Fruit fly (Drosophila melanogaster) whole organism, wandering third instar larva: ENCODE results near the gene CG14662.

Experiments used
- OdsH ChIP-seq: fragments of 200-800 bp; sonication (Bioruptor generic); optimal IDR thresholded peaks from 2 replicates; lab custom pipeline; 2016; ENCODE audit warnings: missing biosample characterization, mild to moderate bottlenecking, missing genetic modification characterization
- h ChIP-seq: fragments of 200-800 bp; sonication (Bioruptor generic); optimal IDR thresholded peaks from 3 replicates; lab custom pipeline; 2016; ENCODE audit warnings: missing biosample characterization, mild to moderate bottlenecking, missing genetic modification characterization
- pan ChIP-seq: fragments of >200 bp; optimal IDR thresholded peaks from 2 replicates; lab custom pipeline; 2017

- TF ChIP-seq pan (lab: Kevin White, UChicago), result no peak
- TF ChIP-seq h (GFP tag; lab: Kevin White, UChicago), result peak; percentile 49
- TF ChIP-seq OdsH (GFP tag; lab: Kevin White, UChicago), result peak; percentile 37
Observed at dm6 chr3R:5010153-5010552, 26.1 kb upstream of the CG14662 start.
